Worm (Caenorhabditis elegans) whole organism, late embryonic: ENCODE measurements around the gene C06B8.7.

Experiments used
- ama-1 ChIP-seq: fragments of 150-350 bp; optimal IDR thresholded peaks from 2 replicates; lab custom pipeline; 2014
- ceh-45 ChIP-seq: fragments of 200-800 bp; sonication (Bioruptor generic); IDR thresholded peaks from 2 replicates; pipeline ENCODE4 v1.3.6; 2022; ENCODE audit warnings: missing genetic modification reagents, missing genetic modification characterization, missing compliant biosample characterization
- ceh-9 ChIP-seq: sonication (generic microtip); optimal IDR thresholded peaks from 2 replicates; lab custom pipeline; 2016; ENCODE audit warnings: mild to moderate bottlenecking, missing genetic modification characterization, inconsistent platforms, missing compliant biosample characterization
- fkh-10 ChIP-seq: fragments of 150-350 bp; optimal IDR thresholded peaks from 2 replicates; lab custom pipeline; 2014; ENCODE audit warnings: missing biosample characterization, missing genetic modification reagents, missing genetic modification characterization
- gmeb-2 ChIP-seq: sonication (generic microtip); optimal IDR thresholded peaks from 2 replicates; lab custom pipeline; 2016; ENCODE audit warnings: missing genetic modification characterization, inconsistent platforms, missing compliant biosample characterization
- hlh-30 ChIP-seq: sonication (generic microtip); optimal IDR thresholded peaks from 2 replicates; lab custom pipeline; 2017; ENCODE audit warnings: antibody characterized with exemption, missing genetic modification characterization, missing compliant biosample characterization; ENCODE audit not compliant: insufficient read depth
- nhr-232 ChIP-seq: sonication (generic microtip); optimal IDR thresholded peaks from 2 replicates; lab custom pipeline; 2016; ENCODE audit warnings: missing genetic modification characterization, missing compliant biosample characterization
- pag-3 ChIP-seq: sonication (generic microtip); optimal IDR thresholded peaks from 2 replicates; lab custom pipeline; 2016; ENCODE audit warnings: missing compliant biosample characterization, missing genetic modification characterization, borderline replicate concordance
- pat-9 ChIP-seq: fragments of 200-800 bp; sonication (Bioruptor generic); optimal IDR thresholded peaks from 2 replicates; lab custom pipeline; 2018; ENCODE audit warnings: mild to moderate bottlenecking, missing genetic modification characterization, moderate library complexity, missing compliant biosample characterization
- pqm-1 ChIP-seq: sonication (generic microtip); optimal IDR thresholded peaks from 2 replicates; lab custom pipeline; 2016; ENCODE audit warnings: missing genetic modification characterization, missing compliant biosample characterization
- ref-2 ChIP-seq: sonication (generic microtip); optimal IDR thresholded peaks from 2 replicates; lab custom pipeline; 2016; ENCODE audit warnings: missing genetic modification characterization, missing compliant biosample characterization
- ztf-16 ChIP-seq: sonication (generic microtip); optimal IDR thresholded peaks from 2 replicates; lab custom pipeline; 2017; ENCODE audit warnings: missing genetic modification characterization, missing compliant biosample characterization

- TF ChIP-seq ama-1 (lab: Kevin White, UChicago) (no peak), ref-2 (tag; lab: Kevin White, UChicago) (no peak), pat-9 (no peak), fkh-10 (no peak), pag-3 (tag; lab: Kevin White, UChicago) (no peak), nhr-232 (tag; lab: Kevin White, UChicago) (no peak), hlh-30 (tag; lab: Kevin White, UChicago) (no peak), ceh-45 (GFP tag; lab: Robert Waterston, UW) (no peak), ztf-16 (no peak), pqm-1 (no peak), gmeb-2 (tag; lab: Kevin White, UChicago) (no peak), ceh-9 (tag; lab: Kevin White, UChicago) (no peak)
These were observed 14.6 kb downstream of the C06B8.7 start for ce11 chrV:15512856-15513756.
